Worm (Caenorhabditis elegans) whole organism, L3 larva: ENCODE results near the gene nhr-106.

Experiments
- daf-12 ChIP-seq: fragments of 150-350 bp; optimal IDR thresholded peaks from 2 replicates; lab custom pipeline; 2014; ENCODE audit warnings: missing biosample characterization, missing genetic modification reagents, missing genetic modification characterization
- nhr-25 ChIP-seq: sonication (generic microtip); optimal IDR thresholded peaks from 2 replicates; lab custom pipeline; 2017; ENCODE audit warnings: missing biosample characterization, missing genetic modification characterization
- nhr-28 ChIP-seq: fragments of 150-350 bp; optimal IDR thresholded peaks from 2 replicates; lab custom pipeline; 2014; ENCODE audit warnings: missing biosample characterization, missing genetic modification characterization
- pqm-1 ChIP-seq: fragments of 150-350 bp; optimal IDR thresholded peaks from 2 replicates; lab custom pipeline; 2017; ENCODE audit warnings: missing biosample characterization, missing genetic modification characterization, inconsistent platforms

DNA sequence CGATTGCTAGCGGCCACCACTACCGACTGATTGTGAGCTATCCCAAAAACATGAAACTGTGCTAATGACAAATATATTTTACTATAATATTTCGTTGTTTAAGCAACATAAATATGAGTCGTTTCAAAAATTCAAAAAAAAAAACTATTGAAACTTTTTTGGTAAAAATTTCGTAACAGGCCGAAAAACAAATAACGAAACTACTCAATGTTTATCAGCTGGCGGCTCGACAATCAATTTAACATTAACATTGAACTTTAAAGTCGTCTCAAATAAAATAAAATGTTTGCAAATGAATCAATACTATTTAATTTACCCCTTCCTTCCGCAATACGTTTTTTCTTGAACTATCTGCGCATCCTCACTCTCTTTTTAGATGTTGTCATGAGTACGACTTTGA, 31.6 kb upstream of the nhr-106 start:
- TF ChIP-seq nhr-25 (tag; lab: Kevin White, UChicago), result no peak
- no peak for TF ChIP-seq daf-12 (tag; lab: Kevin White, UChicago)
- TF ChIP-seq nhr-28, result no peak
- no peak for TF ChIP-seq pqm-1
